Fruit fly (Drosophila melanogaster): ENCODE results near the gene santa-maria.

Gene santa-maria

dm6 chr2L:7434737-7435356 is 16.2 kb downstream of the santa-maria start (continued):
- peak; percentile 18 for TF ChIP-seq B-H2 (GFP tag; optimal IDR thresholded peaks at IDR 0.05)
- no peak for TF ChIP-seq CG15073 (GFP tag; optimal IDR thresholded peaks at IDR 0.05)
- TF ChIP-seq CG9437 (GFP tag; optimal IDR thresholded peaks at IDR 0.05) = no peak
- TF ChIP-seq sna (GFP tag; IDR thresholded peaks at IDR 0.05; ENCODE audit: partially characterized antibody) = no peak
- TF ChIP-seq CG10543 (GFP tag; optimal IDR thresholded peaks at IDR 0.05) = no peak
- no peak for TF ChIP-seq CG17568 (GFP tag; optimal IDR thresholded peaks at IDR 0.05)
- no peak for TF ChIP-seq CG6813 (GFP tag; optimal IDR thresholded peaks at IDR 0.05)
- TF ChIP-seq CG12219 (GFP tag; optimal IDR thresholded peaks at IDR 0.05) = peak; percentile 9
- no peak for TF ChIP-seq chn (GFP tag; optimal IDR thresholded peaks at IDR 0.05)
- peak; percentile 79 for TF ChIP-seq slbo (GFP tag; IDR thresholded peaks at IDR 0.05)
- no peak for TF ChIP-seq tll (GFP tag; optimal IDR thresholded peaks at IDR 0.05)
- TF ChIP-seq shn (GFP tag; optimal IDR thresholded peaks at IDR 0.05) = no peak
- TF ChIP-seq Dek (tag; optimal IDR thresholded peaks at IDR 0.05) = peak; percentile 45
- TF ChIP-seq fru (optimal IDR thresholded peaks at IDR 0.05) = no peak
- no peak for TF ChIP-seq Chrac-16 (GFP tag; optimal IDR thresholded peaks at IDR 0.05)
- no peak for TF ChIP-seq gce (GFP tag; IDR thresholded peaks at IDR 0.05)
- TF ChIP-seq CG15601 (tag; optimal IDR thresholded peaks at IDR 0.05) = peak; percentile 21
- peak; percentile 28 for TF ChIP-seq Sox102F (GFP tag; optimal IDR thresholded peaks at IDR 0.05)
- TF ChIP-seq E2f2 (GFP tag; IDR thresholded peaks at IDR 0.05) = peak; percentile 35; the same call in 1 of the 2 replicates
- no peak for TF ChIP-seq MTF-1 (GFP tag; optimal IDR thresholded peaks at IDR 0.05; ENCODE audit: borderline replicate concordance)
- no peak for TF ChIP-seq hbn (GFP tag; IDR thresholded peaks at IDR 0.05; ENCODE audit: partially characterized antibody)
- no peak for TF ChIP-seq sd (tag; optimal IDR thresholded peaks at IDR 0.05)
- peak; percentile 73 for TF ChIP-seq Rfx (GFP tag; IDR thresholded peaks at IDR 0.05)
- TF ChIP-seq Myb (GFP tag; optimal IDR thresholded peaks at IDR 0.05) = no peak
- TF ChIP-seq HLH54F (GFP tag; optimal IDR thresholded peaks at IDR 0.05) = no peak
- 0 out of 2 replicates have a peak, but pooled peaks have one; percentile 36 for TF ChIP-seq sob (GFP tag; IDR thresholded peaks at IDR 0.05)
- peak; percentile 38 for TF ChIP-seq CG10209 (GFP tag; optimal IDR thresholded peaks at IDR 0.05)
- TF ChIP-seq CG43689 (GFP tag; IDR thresholded peaks at IDR 0.05) = no peak
- no peak for TF ChIP-seq CG6254 (GFP tag; optimal IDR thresholded peaks at IDR 0.05)
- TF ChIP-seq Hr3 (GFP tag; optimal IDR thresholded peaks at IDR 0.05) = no peak
- TF ChIP-seq Oli (tag; optimal IDR thresholded peaks at IDR 0.05) = no peak
- TF ChIP-seq CG1602 (GFP tag; optimal IDR thresholded peaks at IDR 0.05) = no peak
- TF ChIP-seq repo (GFP tag; optimal IDR thresholded peaks at IDR 0.05) = no peak
- TF ChIP-seq CG31441 (GFP tag; IDR thresholded peaks at IDR 0.05) = 0 out of 2 replicates have a peak, but pooled peaks have one; percentile 15
- no peak for TF ChIP-seq CG11696 (GFP tag; IDR thresholded peaks at IDR 0.05)
- TF ChIP-seq aop (GFP tag; IDR thresholded peaks at IDR 0.05) = no peak
- no peak for TF ChIP-seq ssp (GFP tag; IDR thresholded peaks at IDR 0.05)
- TF ChIP-seq chm (GFP tag; IDR thresholded peaks at IDR 0.05) = no peak
- TF ChIP-seq CG8089 (GFP tag; optimal IDR thresholded peaks at IDR 0.05) = no peak
- TF ChIP-seq eyg (GFP tag; optimal IDR thresholded peaks at IDR 0.05) = no peak
- no peak for TF ChIP-seq CTCF (GFP tag; optimal IDR thresholded peaks at IDR 0.05)
- TF ChIP-seq Ssrp (tag; optimal IDR thresholded peaks at IDR 0.05) = no peak
- no peak for TF ChIP-seq peb (GFP tag; IDR thresholded peaks at IDR 0.05)
- no peak for TF ChIP-seq cato (GFP tag; optimal IDR thresholded peaks at IDR 0.05; ENCODE audit: borderline replicate concordance)
- no peak for TF ChIP-seq gt (GFP tag; IDR thresholded peaks at IDR 0.05)
